Worm (Caenorhabditis elegans) whole organism, L4 larva: ENCODE measurements around the gene mmad-1.

Experiments used
- T26A8.4 ChIP-seq: fragments of 200-800 bp; sonication (Bioruptor generic); IDR thresholded peaks from 2 replicates; pipeline ENCODE4 v1.3.6; 2022; ENCODE audit warnings: missing genetic modification characterization, missing compliant biosample characterization
- Y5F2A.4 ChIP-seq: fragments of 200-800 bp; sonication (Bioruptor generic); optimal IDR thresholded peaks from 2 replicates; lab custom pipeline; 2018; ENCODE audit warnings: mild to moderate bottlenecking, missing genetic modification characterization, missing compliant biosample characterization
- Y75B8A.6 ChIP-seq: fragments of 200-800 bp; sonication (Bioruptor generic); IDR thresholded peaks from 2 replicates; pipeline ENCODE4 v1.3.6; 2022; ENCODE audit warnings: missing genetic modification reagents, missing genetic modification characterization, missing compliant biosample characterization
- aha-1 ChIP-seq: fragments of 150-350 bp; peaks from one replicate; lab custom pipeline; 2014; ENCODE audit warnings: missing biosample characterization, missing genetic modification characterization
- aly-2 ChIP-seq: sonication (generic microtip); optimal IDR thresholded peaks from 2 replicates; lab custom pipeline; 2018; ENCODE audit warnings: missing biosample characterization, missing genetic modification characterization
- attf-4 ChIP-seq: sonication (generic microtip); optimal IDR thresholded peaks from 3 replicates; lab custom pipeline; 2017; ENCODE audit warnings: missing biosample characterization, missing genetic modification characterization
- ceh-20 ChIP-seq: fragments of 200-800 bp; sonication (Bioruptor generic); IDR thresholded peaks from 2 replicates; pipeline ENCODE4 v1.3.6; 2022; ENCODE audit warnings: missing genetic modification reagents, missing genetic modification characterization, missing compliant biosample characterization
- ceh-28 ChIP-seq: fragments of 150-350 bp; optimal IDR thresholded peaks from 2 replicates; lab custom pipeline; 2014; ENCODE audit warnings: missing biosample characterization, missing genetic modification reagents, missing genetic modification characterization
- ceh-44 ChIP-seq: fragments of 200-800 bp; sonication (Bioruptor generic); IDR thresholded peaks from 2 replicates; pipeline ENCODE4 v1.3.6; 2022; ENCODE audit warnings: missing genetic modification reagents, missing genetic modification characterization, missing compliant biosample characterization
- ces-1 ChIP-seq: fragments of 150-350 bp; sonication (generic microtip); optimal IDR thresholded peaks from 4 replicates; lab custom pipeline; 2014; ENCODE audit warnings: missing biosample characterization, missing genetic modification reagents, missing genetic modification characterization
- cey-2 ChIP-seq: sonication (generic microtip); optimal IDR thresholded peaks from 3 replicates; lab custom pipeline; 2017; ENCODE audit warnings: missing genetic modification characterization, mild to moderate bottlenecking, missing compliant biosample characterization, antibody characterized with exemption, borderline replicate concordance; ENCODE audit not compliant: insufficient read depth
- dmd-8 ChIP-seq: fragments of 200-800 bp; sonication (Bioruptor generic); IDR thresholded peaks from 2 replicates; pipeline ENCODE4 v1.3.6; 2022; ENCODE audit warnings: missing genetic modification characterization, missing compliant biosample characterization
- duxl-1 ChIP-seq: sonication (generic microtip); optimal IDR thresholded peaks from 2 replicates; lab custom pipeline; 2016; ENCODE audit warnings: mild to moderate bottlenecking, missing genetic modification characterization, moderate library complexity, missing compliant biosample characterization; ENCODE audit not compliant: poor library complexity
- hif-1 ChIP-seq, 2 experiments: sonication (generic microtip); optimal IDR thresholded peaks; 2 replicates each; lab custom pipeline; 2016 to 2017; ENCODE audit warnings: missing compliant biosample characterization in 2 of 2, missing genetic modification characterization in 2 of 2, missing genetic modification reagents in 2 of 2, missing genotype in 2 of 2, mild to moderate bottlenecking in 1 of 2
- hlh-30 ChIP-seq: sonication (generic microtip); optimal IDR thresholded peaks from 2 replicates; lab custom pipeline; 2017; ENCODE audit warnings: antibody characterized with exemption, mild to moderate bottlenecking, missing genetic modification characterization, missing compliant biosample characterization; ENCODE audit not compliant: insufficient read depth
- lin-1 ChIP-seq: fragments of 200-800 bp; sonication (Bioruptor generic); IDR thresholded peaks from 2 replicates; pipeline ENCODE4 v1.3.6; 2022; ENCODE audit warnings: missing genetic modification reagents, missing genetic modification characterization, missing compliant biosample characterization
- lin-13 ChIP-seq: fragments of 150-350 bp; optimal IDR thresholded peaks from 2 replicates; lab custom pipeline; 2014; ENCODE audit warnings: missing biosample characterization, missing genetic modification reagents, missing genetic modification characterization
- lin-29 ChIP-seq: fragments of 200-800 bp; sonication (Bioruptor generic); IDR thresholded peaks from 2 replicates; pipeline ENCODE4 v1.3.6; 2022; ENCODE audit warnings: missing genetic modification reagents, missing genetic modification characterization, missing compliant biosample characterization
- lir-3 ChIP-seq: sonication (generic microtip); optimal IDR thresholded peaks from 2 replicates; lab custom pipeline; 2016; ENCODE audit warnings: mild to moderate bottlenecking, missing genetic modification characterization, missing compliant biosample characterization
- lsy-2 ChIP-seq, 2 experiments: fragments of 150-350 bp in 1 of 2; sonication (generic microtip) in 1 of 2; optimal IDR thresholded peaks; 2 replicates each; lab custom pipeline; 2014 to 2017; ENCODE audit warnings: missing biosample characterization in 2 of 2, missing genetic modification characterization in 2 of 2
- mep-1 ChIP-seq: fragments of 150-350 bp; sonication (generic microtip); optimal IDR thresholded peaks from 3 replicates; lab custom pipeline; 2014; ENCODE audit warnings: missing biosample characterization, missing genetic modification characterization
- mes-2 ChIP-seq: sonication (generic microtip); optimal IDR thresholded peaks from 2 replicates; lab custom pipeline; 2016; ENCODE audit warnings: missing genotype, mild to moderate bottlenecking, missing genetic modification characterization, missing compliant biosample characterization; ENCODE audit not compliant: poor library complexity, severe bottlenecking
- mxl-2 ChIP-seq: fragments of 200-800 bp; sonication (Bioruptor generic); conservative IDR thresholded peaks from 2 replicates; pipeline ENCODE4 v1.3.6; 2022; ENCODE audit warnings: missing genetic modification reagents, missing genetic modification characterization, missing compliant biosample characterization
- nhr-11 ChIP-seq: fragments of 150-350 bp; optimal IDR thresholded peaks from 2 replicates; lab custom pipeline; 2014; ENCODE audit warnings: missing biosample characterization, missing genetic modification characterization
- nhr-28 ChIP-seq: fragments of 150-350 bp; optimal IDR thresholded peaks from 2 replicates; lab custom pipeline; 2014; ENCODE audit warnings: missing biosample characterization, missing genetic modification characterization
- nhr-41 ChIP-seq: fragments of 200-800 bp; sonication (Bioruptor generic); IDR thresholded peaks from 2 replicates; pipeline ENCODE4 v1.3.6; 2022; ENCODE audit warnings: missing genetic modification reagents, missing genetic modification characterization, missing compliant biosample characterization
- nhr-6 ChIP-seq: fragments of 150-350 bp; optimal IDR thresholded peaks from 2 replicates; lab custom pipeline; 2014; ENCODE audit warnings: missing biosample characterization, missing genetic modification characterization
- rbr-2 ChIP-seq: sonication (generic microtip); optimal IDR thresholded peaks from 2 replicates; lab custom pipeline; 2016; ENCODE audit warnings: missing genotype, missing genetic modification characterization, missing compliant biosample characterization
- saeg-2 ChIP-seq: fragments of 200-800 bp; sonication (Bioruptor generic); IDR thresholded peaks from 2 replicates; pipeline ENCODE4 v1.3.6; 2022; ENCODE audit warnings: missing genetic modification reagents, missing genetic modification characterization, missing compliant biosample characterization
- set-16 ChIP-seq: fragments of 200-800 bp; sonication (Bioruptor generic); IDR thresholded peaks from 2 replicates; pipeline ENCODE4 v1.3.6; 2022; ENCODE audit warnings: missing genetic modification reagents, missing genetic modification characterization, missing compliant biosample characterization
- snpc-4 ChIP-seq: fragments of 150-350 bp; optimal IDR thresholded peaks from 2 replicates; lab custom pipeline; 2014; ENCODE audit warnings: missing biosample characterization, missing genetic modification characterization
- spr-3 ChIP-seq: fragments of 200-800 bp; sonication (Bioruptor generic); optimal IDR thresholded peaks from 2 replicates; lab custom pipeline; 2018; ENCODE audit warnings: mild to moderate bottlenecking, missing genetic modification characterization, missing compliant biosample characterization
- unc-39 ChIP-seq: sonication (generic microtip); optimal IDR thresholded peaks from 2 replicates; lab custom pipeline; 2017; ENCODE audit warnings: missing biosample characterization, missing genetic modification characterization
- unc-62 ChIP-seq, 3 experiments: fragments of 150-350 bp in 1 of 3; sonication (generic microtip); optimal IDR thresholded peaks in 2 of 3; peaks in 1 of 3; 1 replicate in 1 of 3; 2 replicates in 2 of 3; lab custom pipeline; 2014 to 2017; ENCODE audit warnings: missing biosample characterization in 3 of 3, missing genetic modification characterization in 3 of 3, missing genetic modification reagents in 3 of 3, missing genotype in 1 of 3
- vab-7 ChIP-seq: fragments of 200-800 bp; sonication (Bioruptor generic); IDR thresholded peaks from 2 replicates; pipeline ENCODE4 v1.3.6; 2022; ENCODE audit warnings: missing genetic modification reagents, missing genetic modification characterization, missing compliant biosample characterization
- zag-1 ChIP-seq: fragments of 150-350 bp; optimal IDR thresholded peaks from 2 replicates; lab custom pipeline; 2014; ENCODE audit warnings: missing biosample characterization, missing genetic modification characterization
- zip-11 ChIP-seq: fragments of 200-800 bp; sonication (Bioruptor generic); IDR thresholded peaks from 2 replicates; pipeline ENCODE4 v1.3.6; 2022; ENCODE audit warnings: missing genetic modification characterization, missing compliant biosample characterization
- zip-2 ChIP-seq: fragments of 150-350 bp; optimal IDR thresholded peaks from 2 replicates; lab custom pipeline; 2014; ENCODE audit warnings: missing biosample characterization, missing genetic modification characterization

mmad-1 gene

DNA sequence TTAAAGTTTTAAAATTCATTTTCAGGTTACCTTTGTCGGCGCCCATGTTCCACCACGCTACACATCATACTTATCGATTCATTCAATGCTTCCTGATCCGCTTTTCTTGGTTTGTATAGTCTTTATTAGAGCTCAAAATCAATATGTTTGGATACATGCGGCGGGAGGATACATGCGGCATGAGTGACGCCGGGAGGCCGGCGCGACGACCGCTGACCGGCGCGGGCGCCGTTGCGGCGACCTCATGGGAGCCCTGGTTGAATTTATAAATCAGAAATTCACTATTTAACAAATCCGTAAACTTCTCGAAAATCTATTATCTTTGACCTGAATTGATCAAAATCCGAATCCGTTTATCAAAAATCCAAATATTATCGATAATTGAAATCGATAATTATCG lies 32.9 kb upstream of the mmad-1 start:
- no peak for TF ChIP-seq snpc-4 (tag; lab: Kevin White, UChicago)
- no peak for TF ChIP-seq cey-2
- TF ChIP-seq set-16 (GFP tag; lab: Robert Waterston, UW) = peak; percentile 72

DNA sequence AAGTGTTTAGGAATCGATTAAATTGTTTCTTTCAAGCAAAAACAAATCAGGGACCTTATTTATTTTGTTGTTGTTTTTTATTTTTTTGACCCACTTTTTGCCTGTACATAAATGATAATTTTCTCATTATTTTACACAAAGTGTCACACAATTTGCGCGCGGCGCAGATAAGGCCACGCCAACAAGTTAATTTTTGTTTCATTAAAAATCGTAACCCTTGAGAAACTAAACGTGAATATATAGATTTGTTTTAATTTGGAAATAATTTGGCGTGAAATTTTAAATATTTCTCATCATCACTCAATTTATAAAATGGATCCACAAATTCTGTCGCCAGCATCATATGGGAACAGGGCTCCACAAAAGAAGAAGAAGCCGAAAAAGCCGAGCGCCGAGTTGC lies 31.7 kb upstream of the mmad-1 start, which contains the start of gene T05D4.5:
Gene T05D4.5, plus strand, starts transcription at position 301 of the 400 bp plus-strand sequence.
- peak; percentile 27 for TF ChIP-seq aha-1 (tag; lab: Kevin White, UChicago)
- TF ChIP-seq duxl-1 (tag; lab: Kevin White, UChicago) = no peak

DNA sequence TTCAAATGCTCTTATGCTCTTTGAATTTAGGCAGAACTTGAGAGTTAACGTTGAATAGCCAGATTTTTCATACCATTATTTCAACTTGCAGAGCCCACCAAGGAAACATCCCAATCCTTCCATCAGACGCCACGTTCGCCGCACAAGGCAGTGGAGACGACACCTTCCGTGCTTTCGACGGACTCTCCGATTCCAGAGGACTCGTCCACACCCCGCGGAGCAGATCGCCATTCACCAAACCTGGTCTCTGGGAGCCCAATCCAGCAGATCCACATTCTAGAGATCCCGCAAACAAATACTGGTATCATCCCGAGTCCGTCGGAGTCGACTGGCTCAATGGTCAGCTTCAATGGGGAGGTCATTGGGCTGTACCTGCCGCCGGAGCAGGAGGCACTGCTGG lies 31.3 kb upstream of the mmad-1 start:
- TF ChIP-seq unc-62 (GFP tag; optimal IDR thresholded peaks at IDR 0.05 in 1 of 2; lab: Kevin White, UChicago) = peak in 1 of 2 experiments; percentile 82
- no peak for TF ChIP-seq unc-62 (tag; optimal IDR thresholded peaks at IDR 0.05; lab: Kevin White, UChicago)
- TF ChIP-seq set-16 (GFP tag; lab: Robert Waterston, UW) = peak; percentile 74
- no peak for TF ChIP-seq ceh-44 (GFP tag; lab: Robert Waterston, UW)

DNA sequence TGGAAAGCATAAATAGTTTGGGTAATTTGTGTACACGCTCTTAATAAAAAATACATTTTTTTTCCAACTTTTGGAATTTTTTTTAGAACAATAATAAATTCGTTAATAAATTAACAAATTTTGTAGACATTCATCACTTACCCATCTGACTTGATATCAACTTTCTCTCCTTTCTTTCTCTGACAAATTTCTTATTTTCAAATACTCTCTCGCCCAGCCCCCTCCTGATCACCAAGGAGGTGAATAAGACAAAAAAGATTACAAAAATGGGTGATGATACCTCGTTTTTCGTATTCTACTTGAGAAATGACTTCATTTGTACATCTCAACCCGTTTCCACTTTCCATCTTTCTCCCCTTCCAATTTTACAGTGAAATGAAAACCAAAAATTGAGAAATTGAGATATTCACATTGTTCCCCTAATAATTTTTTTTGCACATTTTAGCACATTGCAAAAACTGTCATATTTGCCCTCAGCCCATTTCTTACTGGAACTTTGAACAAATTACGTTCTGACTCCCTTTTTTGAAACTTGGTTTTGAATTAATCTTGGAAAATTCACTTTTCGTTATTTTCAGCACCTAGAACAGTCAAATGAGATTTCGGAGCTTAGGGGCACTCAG lies 26.9 kb upstream of the mmad-1 start, which contains the start of gene osm-7:
Gene osm-7, plus strand, starts transcription at position 573 of the 623 bp plus-strand sequence.
- no peak for TF ChIP-seq ceh-28 (tag; lab: Kevin White, UChicago)
- no peak for TF ChIP-seq zip-11 (GFP tag; lab: Robert Waterston, UW)
- TF ChIP-seq aly-2 (tag; lab: Kevin White, UChicago) = no peak
- peak; percentile 20 for TF ChIP-seq hlh-30 (tag; lab: Kevin White, UChicago)

DNA sequence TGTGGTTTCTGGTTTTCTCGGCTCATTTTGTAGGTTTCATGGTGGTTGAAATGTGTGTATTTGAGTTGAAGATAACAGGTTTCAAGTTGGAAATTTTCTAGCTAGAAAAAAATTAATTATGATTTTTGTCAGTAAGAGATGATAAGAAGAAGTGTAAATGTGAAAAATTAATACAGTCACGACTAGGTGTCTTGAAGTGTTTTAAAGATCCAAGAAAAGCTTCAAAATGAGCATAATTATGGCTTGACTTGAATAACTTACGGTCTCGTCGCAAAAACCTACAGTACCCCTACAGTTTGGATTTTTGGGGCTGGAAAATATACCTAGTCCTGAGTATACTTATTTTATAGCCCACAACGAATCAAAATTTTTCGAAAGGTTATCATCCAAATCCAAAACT lies 21.5 kb upstream of the mmad-1 start, which contains the start of gene exc-12:
Gene exc-12, minus strand, starts transcription at position 101 of the 400 bp plus-strand sequence.
- TF ChIP-seq unc-62 (GFP tag; optimal IDR thresholded peaks at IDR 0.05 in 1 of 2; lab: Kevin White, UChicago) = no peak
- no peak for TF ChIP-seq unc-62 (tag; optimal IDR thresholded peaks at IDR 0.05; lab: Kevin White, UChicago)
- TF ChIP-seq zip-2 (tag; lab: Kevin White, UChicago) = no peak
- no peak for TF ChIP-seq set-16 (GFP tag; lab: Robert Waterston, UW)

DNA sequence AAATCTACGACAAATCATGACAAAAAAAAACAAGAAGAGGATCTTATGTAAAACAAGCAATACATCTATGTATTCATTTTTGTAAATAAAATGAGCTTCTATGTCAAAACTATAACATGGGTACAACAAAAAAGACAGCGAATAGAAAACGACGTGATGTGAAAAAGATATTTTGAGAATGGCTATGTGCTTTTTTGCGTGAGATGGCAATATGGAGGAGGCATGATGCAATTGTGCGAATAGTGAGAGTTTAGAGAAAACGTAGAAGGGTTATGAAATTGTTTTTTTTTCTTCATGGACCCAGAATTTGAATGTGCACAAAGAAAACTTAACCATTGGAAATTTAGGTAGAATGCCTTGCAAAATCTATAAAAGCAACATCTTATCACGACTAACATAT lies 17.2 kb upstream of the mmad-1 start:
- TF ChIP-seq mxl-2 (GFP tag; lab: Robert Waterston, UW) (no peak), rbr-2 (no peak), lir-3 (tag; lab: Kevin White, UChicago) (no peak), lin-29 (GFP tag; lab: Robert Waterston, UW) (no peak), aha-1 (tag; lab: Kevin White, UChicago) (peak; percentile 8), lin-13 (GFP tag; lab: Kevin White, UChicago) (no peak), attf-4 (tag; lab: Kevin White, UChicago) (no peak), ceh-20 (GFP tag; lab: Robert Waterston, UW) (no peak), nhr-11 (tag; lab: Kevin White, UChicago) (peak; percentile 10), aly-2 (tag; lab: Kevin White, UChicago) (no peak), T26A8.4 (GFP tag; lab: Robert Waterston, UW) (no peak), spr-3 (GFP tag; lab: Kevin White, UChicago) (no peak), zag-1 (no peak), dmd-8 (GFP tag; lab: Robert Waterston, UW) (no peak), Y5F2A.4 (no peak), nhr-28 (no peak), mes-2 (no peak), mep-1 (tag; lab: Kevin White, UChicago) (no peak), Y75B8A.6 (GFP tag; lab: Robert Waterston, UW) (no peak), lin-1 (GFP tag; lab: Robert Waterston, UW) (no peak), nhr-41 (GFP tag; lab: Robert Waterston, UW) (no peak), hif-1 (tag; optimal IDR thresholded peaks at IDR 0.05; lab: Kevin White, UChicago) (peak in 1 of 2 experiments; percentile 76), vab-7 (GFP tag; lab: Robert Waterston, UW) (no peak), unc-62 (GFP tag; optimal IDR thresholded peaks at IDR 0.05 in 1 of 2; lab: Kevin White, UChicago) (peak in 1 of 2 experiments; percentile 10), unc-62 (tag; optimal IDR thresholded peaks at IDR 0.05; lab: Kevin White, UChicago) (no peak), lsy-2 (tag; optimal IDR thresholded peaks at IDR 0.05; lab: Kevin White, UChicago) (peak in 1 of 2 experiments; percentile 27), saeg-2 (GFP tag; lab: Robert Waterston, UW) (no peak), hlh-30 (tag; lab: Kevin White, UChicago) (no peak), ces-1 (no peak), unc-39 (tag; lab: Kevin White, UChicago) (no peak), nhr-6 (tag; lab: Kevin White, UChicago) (no peak)
